Worm (Caenorhabditis elegans) whole organism, mixed stage, embryonic: Measurements from ENCODE around the gene wdr-83.

Experiments used
- M03D4.4 ChIP-seq: sonication (generic microtip); optimal IDR thresholded peaks from 2 replicates; lab custom pipeline; 2017; ENCODE audit warnings: mild to moderate bottlenecking, missing genetic modification characterization, missing compliant biosample characterization
- ceh-43 ChIP-seq: fragments of 200-800 bp; sonication (Bioruptor generic); optimal IDR thresholded peaks from 2 replicates; lab custom pipeline; 2018; ENCODE audit warnings: mild to moderate bottlenecking, missing genetic modification characterization, moderate library complexity, missing compliant biosample characterization
- ces-1 ChIP-seq: fragments of 150-350 bp; optimal IDR thresholded peaks from 2 replicates; lab custom pipeline; 2014; ENCODE audit warnings: missing biosample characterization, missing genetic modification reagents, missing genetic modification characterization
- hlh-1 ChIP-seq: fragments of 150-350 bp; optimal IDR thresholded peaks from 2 replicates; lab custom pipeline; 2014; ENCODE audit warnings: missing biosample characterization, missing genetic modification reagents, missing genetic modification characterization
- lin-13 ChIP-seq: fragments of 150-350 bp; optimal IDR thresholded peaks from 2 replicates; lab custom pipeline; 2014; ENCODE audit warnings: missing biosample characterization, missing genetic modification characterization
- lsy-2 ChIP-seq: fragments of 150-350 bp; optimal IDR thresholded peaks from 2 replicates; lab custom pipeline; 2014; ENCODE audit warnings: missing biosample characterization, missing genetic modification characterization
- mab-5 ChIP-seq: fragments of 150-350 bp; optimal IDR thresholded peaks from 2 replicates; lab custom pipeline; 2014; ENCODE audit warnings: missing biosample characterization, missing genetic modification characterization
- mls-2 ChIP-seq: sonication (generic microtip); optimal IDR thresholded peaks from 2 replicates; lab custom pipeline; 2016; ENCODE audit warnings: mild to moderate bottlenecking, missing genetic modification characterization, moderate library complexity, missing compliant biosample characterization
- pha-4 ChIP-seq: fragments of 150-350 bp; optimal IDR thresholded peaks from 2 replicates; lab custom pipeline; 2018; ENCODE audit warnings: missing biosample characterization, missing genetic modification reagents, missing genetic modification characterization
- snpc-4 ChIP-seq: fragments of 150-350 bp; optimal IDR thresholded peaks from 2 replicates; lab custom pipeline; 2014; ENCODE audit warnings: missing biosample characterization, missing genetic modification characterization
- unc-120 ChIP-seq: sonication (generic microtip); optimal IDR thresholded peaks from 2 replicates; lab custom pipeline; 2017; ENCODE audit warnings: missing genetic modification characterization, missing compliant biosample characterization; ENCODE audit not compliant: poor library complexity, severe bottlenecking
- unc-39 ChIP-seq: fragments of 150-350 bp; optimal IDR thresholded peaks from 2 replicates; lab custom pipeline; 2014; ENCODE audit warnings: missing biosample characterization, missing genetic modification characterization
- unc-62 ChIP-seq: fragments of 150-350 bp; optimal IDR thresholded peaks from 2 replicates; lab custom pipeline; 2014; ENCODE audit warnings: missing biosample characterization, missing genetic modification reagents, missing genetic modification characterization
- zip-8 ChIP-seq: fragments of 150-350 bp; optimal IDR thresholded peaks from 2 replicates; lab custom pipeline; 2014; ENCODE audit warnings: missing biosample characterization, missing genetic modification characterization

DNA sequence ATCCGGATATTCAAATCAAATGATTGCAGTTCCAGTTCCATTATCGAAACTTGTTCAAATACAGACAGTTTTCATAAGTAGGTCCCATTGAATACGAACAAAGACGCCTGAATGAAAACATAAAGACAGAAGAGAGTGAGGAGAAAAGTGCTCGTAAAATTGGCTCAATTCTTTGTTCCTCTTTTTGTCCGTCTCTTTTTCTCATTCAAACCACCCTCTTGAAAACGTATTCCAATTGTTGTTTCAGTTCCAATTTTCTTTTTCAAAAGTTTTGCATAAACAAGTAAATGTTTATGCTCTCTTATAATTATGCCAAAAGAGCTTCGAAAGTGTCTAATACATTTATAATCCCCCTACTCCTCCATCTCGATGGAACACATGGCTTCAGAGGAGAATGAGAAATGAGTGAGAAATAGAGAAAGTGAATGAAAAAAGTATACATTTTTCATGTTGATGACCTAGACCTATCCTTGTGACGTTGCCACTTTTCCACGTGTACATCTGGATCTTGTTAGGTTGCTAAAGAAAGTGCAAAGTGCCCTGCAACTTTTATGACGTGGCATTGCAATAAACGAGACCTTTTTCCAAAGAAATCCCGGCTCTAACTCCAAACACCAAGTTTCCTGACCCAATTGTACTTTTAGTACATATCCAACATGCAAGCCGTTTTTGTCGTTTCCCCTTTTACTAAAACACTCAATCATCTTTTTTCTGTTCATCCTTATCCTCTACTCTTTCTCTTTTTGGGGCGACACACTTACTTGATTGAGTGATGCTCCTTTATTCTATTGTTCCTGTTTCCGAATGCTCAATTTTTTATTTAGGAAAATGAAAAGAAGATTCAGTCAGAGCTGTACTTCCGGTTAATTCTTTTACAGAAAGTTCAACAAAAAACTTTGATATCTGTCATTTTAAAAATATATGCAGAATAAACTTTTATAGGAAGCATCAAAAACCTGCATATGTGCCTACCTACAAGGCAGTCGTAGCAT lies 15.0 kb upstream of the wdr-83 start:
- TF ChIP-seq pha-4 (tag; lab: Kevin White, UChicago) (no peak), mls-2 (tag; lab: Kevin White, UChicago) (no peak), unc-39 (tag; lab: Kevin White, UChicago) (no peak), unc-120 (no peak), lin-13 (no peak), mab-5 (tag; lab: Kevin White, UChicago) (no peak), unc-62 (GFP tag; lab: Kevin White, UChicago) (no peak), ceh-43 (GFP tag; lab: Kevin White, UChicago) (no peak), M03D4.4 (tag; lab: Kevin White, UChicago) (no peak), ces-1 (peak; percentile 76), lsy-2 (no peak), hlh-1 (tag; lab: Kevin White, UChicago) (no peak), snpc-4 (tag; lab: Kevin White, UChicago) (no peak), zip-8 (tag; lab: Kevin White, UChicago) (no peak)
